Worm (Caenorhabditis elegans) whole organism, L4 larva: ENCODE measurements around the gene prp-19.

Source experiments
- nhr-25 ChIP-seq: sonication (generic microtip); optimal IDR thresholded peaks from 2 replicates; lab custom pipeline; 2017; ENCODE audit warnings: missing genetic modification characterization, mild to moderate bottlenecking, missing compliant biosample characterization, antibody characterized with exemption, moderate library complexity, borderline replicate concordance; ENCODE audit not compliant: insufficient read depth
- pha-4 ChIP-seq, 2 experiments: fragments of 150-350 bp in 1 of 2; fragments of 200-800 bp in 1 of 2; sonication (Bioruptor generic) in 1 of 2; IDR thresholded peaks in 1 of 2; optimal IDR thresholded peaks in 1 of 2; 2 replicates each; pipeline versions ENCODE4 v1.3.6 to Lab custom; 2014 to 2022; ENCODE audit warnings: missing genetic modification characterization in 2 of 2, missing genetic modification reagents in 2 of 2, missing biosample characterization in 1 of 2, missing compliant biosample characterization in 1 of 2
- rbr-2 ChIP-seq: sonication (generic microtip); optimal IDR thresholded peaks from 2 replicates; lab custom pipeline; 2016; ENCODE audit warnings: missing genotype, missing genetic modification characterization, missing compliant biosample characterization

ce11 chrIII:5181217-5181616 is 9.4 kb upstream of the prp-19 start:
- no peak for TF ChIP-seq nhr-25 (tag; lab: Kevin White, UChicago)
- TF ChIP-seq rbr-2 (tag; lab: Kevin White, UChicago) = no peak
- no peak for TF ChIP-seq pha-4 (GFP tag; IDR thresholded peaks at IDR 0.05; lab: Robert Waterston, UW)
- no peak for TF ChIP-seq pha-4 (tag; optimal IDR thresholded peaks at IDR 0.05; lab: Kevin White, UChicago)
